Worm (Caenorhabditis elegans): Measurements from ENCODE around the gene nhr-272.

nhr-272 gene

DNA sequence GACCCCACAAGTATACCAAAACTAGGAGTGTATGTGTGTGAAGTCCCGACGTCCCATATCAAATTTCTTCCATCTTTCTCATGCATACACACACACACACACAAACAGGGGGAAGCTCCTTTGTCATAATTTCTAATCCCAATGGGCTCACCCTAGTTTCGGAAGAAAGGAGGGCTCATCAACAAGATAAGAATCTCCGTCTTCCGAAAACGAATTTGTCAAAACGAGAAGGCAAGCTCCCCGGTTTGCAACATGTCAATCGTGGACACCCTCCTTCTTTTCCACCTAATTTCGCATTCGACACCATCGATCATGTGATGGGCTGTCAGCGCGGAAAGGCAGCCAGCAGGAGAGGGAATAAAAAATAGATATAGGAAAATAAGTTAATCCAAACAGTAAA is 14.3 kb downstream of the nhr-272 start:
- peak; percentile 54 for TF ChIP-seq ceh-34 (tag; optimal IDR thresholded peaks at IDR 0.05)
- TF ChIP-seq F13H6.1 (tag; optimal IDR thresholded peaks at IDR 0.05): no peak
- TF ChIP-seq rnt-1 (tag; optimal IDR thresholded peaks at IDR 0.05): no peak
- TF ChIP-seq che-1 (tag; optimal IDR thresholded peaks at IDR 0.05): no peak
- TF ChIP-seq unc-42 (tag; optimal IDR thresholded peaks at IDR 0.05): no peak
- no peak for TF ChIP-seq ztf-16 (tag; optimal IDR thresholded peaks at IDR 0.05)
- TF ChIP-seq ceh-2 (tag; optimal IDR thresholded peaks at IDR 0.05): no peak
- TF ChIP-seq lin-11 (tag; optimal IDR thresholded peaks at IDR 0.05): no peak
- TF ChIP-seq npax-4 (tag; optimal IDR thresholded peaks at IDR 0.05): no peak
- peak; percentile 59 for TF ChIP-seq hlh-30 (tag; optimal IDR thresholded peaks at IDR 0.05; ENCODE audit: insufficient read depth)
- TF ChIP-seq nhr-11 (tag; optimal IDR thresholded peaks at IDR 0.05): no peak
- TF ChIP-seq ceh-48 (tag; optimal IDR thresholded peaks at IDR 0.05): no peak
- no peak for TF ChIP-seq sdc-2 (tag; optimal IDR thresholded peaks at IDR 0.05)
- TF ChIP-seq tbx-2 (tag; optimal IDR thresholded peaks at IDR 0.05): no peak
- no peak for TF ChIP-seq pha-2 (tag; optimal IDR thresholded peaks at IDR 0.05)
- peak; percentile 93 for TF ChIP-seq unc-55 (GFP tag; optimal IDR thresholded peaks at IDR 0.05)
- TF ChIP-seq unc-86 (tag; optimal IDR thresholded peaks at IDR 0.05): no peak
- no peak for TF ChIP-seq sox-2 (GFP tag; IDR thresholded peaks at IDR 0.05)
- no peak for TF ChIP-seq eyg-1 (tag; optimal IDR thresholded peaks at IDR 0.05)
- no peak for TF ChIP-seq ttx-3 (tag; optimal IDR thresholded peaks at IDR 0.05)
- TF ChIP-seq pha-4 (tag; optimal IDR thresholded peaks at IDR 0.05): no peak
- no peak for TF ChIP-seq tbx-7 (tag; optimal IDR thresholded peaks at IDR 0.05)
- TF ChIP-seq dve-1 (tag; optimal IDR thresholded peaks at IDR 0.05): no peak

- TF ChIP-seq unc-42 (tag; optimal IDR thresholded peaks at IDR 0.05) (peak; percentile 95), hlh-13 (GFP tag; optimal IDR thresholded peaks at IDR 0.05) (no peak), ceh-31 (tag; optimal IDR thresholded peaks at IDR 0.05) (peak; percentile 36)
Measured at ce11 chrX:12689869-12690268, 14.8 kb downstream of the nhr-272 start.

DNA sequence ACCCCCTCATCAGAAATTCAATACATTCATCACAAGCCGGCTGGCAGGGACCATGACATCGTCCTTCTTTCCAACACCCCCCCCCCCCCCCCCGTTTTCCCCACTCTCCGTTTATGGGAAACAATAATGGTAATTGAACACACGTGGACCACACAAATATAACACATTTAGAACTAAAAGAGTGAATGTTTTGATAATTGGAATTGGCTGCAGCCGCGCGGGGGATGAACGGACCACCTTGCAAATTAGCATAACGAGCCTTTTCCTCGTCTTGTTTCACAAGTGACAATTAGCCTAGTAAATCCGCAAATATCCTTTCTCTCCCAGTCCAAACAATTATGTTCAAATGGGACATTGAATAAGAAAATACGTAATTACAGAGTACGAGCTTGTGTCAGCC is 16.0 kb downstream of the nhr-272 start:
- TF ChIP-seq lim-6 (tag; optimal IDR thresholded peaks at IDR 0.05): no peak
- TF ChIP-seq unc-42 (tag; optimal IDR thresholded peaks at IDR 0.05): peak; percentile 72
- TF ChIP-seq eyg-1 (tag; optimal IDR thresholded peaks at IDR 0.05): no peak
- no peak for TF ChIP-seq K02D7.2 (tag; optimal IDR thresholded peaks at IDR 0.05)
- peak; percentile 46 for TF ChIP-seq ceh-19 (GFP tag; optimal IDR thresholded peaks at IDR 0.05)
- TF ChIP-seq sox-4 (tag; optimal IDR thresholded peaks at IDR 0.05): no peak
- TF ChIP-seq sdc-2 (tag; optimal IDR thresholded peaks at IDR 0.05): no peak
- TF ChIP-seq ets-4 (tag; optimal IDR thresholded peaks at IDR 0.05): no peak
- peak; percentile 57 for TF ChIP-seq sox-2 (GFP tag; IDR thresholded peaks at IDR 0.05)
- TF ChIP-seq nfya-1 (tag; optimal IDR thresholded peaks at IDR 0.05): peak; percentile 36
- peak; percentile 50 for TF ChIP-seq ceh-31 (tag; optimal IDR thresholded peaks at IDR 0.05)
- TF ChIP-seq npax-4 (tag; optimal IDR thresholded peaks at IDR 0.05): no peak
- peak; percentile 37 for TF ChIP-seq ttx-3 (tag; optimal IDR thresholded peaks at IDR 0.05)
- peak; percentile 23 for TF ChIP-seq ceh-48 (tag; optimal IDR thresholded peaks at IDR 0.05)

DNA sequence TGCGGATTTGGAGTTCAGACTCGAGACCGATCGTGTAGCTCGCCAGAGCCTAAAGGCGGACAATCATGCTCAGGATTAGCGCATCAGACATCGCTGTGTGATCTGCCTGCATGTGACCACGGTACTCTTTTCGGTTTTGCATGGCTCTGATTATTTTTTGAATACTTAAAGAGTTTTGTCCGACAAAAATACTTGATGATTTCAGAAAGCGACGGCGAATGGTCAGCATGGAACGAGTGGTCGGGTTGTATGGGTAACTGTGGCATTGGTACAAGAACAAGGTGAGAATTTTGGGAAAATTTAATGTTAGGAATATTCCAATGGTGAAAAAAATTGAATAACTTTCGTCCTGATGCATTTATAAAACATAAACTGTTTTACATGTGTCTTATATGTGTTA is 17.1 kb downstream of the nhr-272 start:
- TF ChIP-seq pqm-1 (tag; optimal IDR thresholded peaks at IDR 0.05): no peak

- TF ChIP-seq ets-4 (tag; optimal IDR thresholded peaks at IDR 0.05) (no peak), fkh-6 (tag; optimal IDR thresholded peaks at IDR 0.05) (no peak), nhr-232 (tag; optimal IDR thresholded peaks at IDR 0.05) (no peak), ref-2 (tag; optimal IDR thresholded peaks at IDR 0.05) (no peak), lin-11 (tag; optimal IDR thresholded peaks at IDR 0.05) (no peak), ttx-3 (tag; optimal IDR thresholded peaks at IDR 0.05) (no peak), tbx-7 (tag; optimal IDR thresholded peaks at IDR 0.05) (no peak), pros-1 (tag; optimal IDR thresholded peaks at IDR 0.05) (no peak), ceh-34 (tag; optimal IDR thresholded peaks at IDR 0.05) (no peak), nhr-11 (tag; optimal IDR thresholded peaks at IDR 0.05) (no peak), npax-4 (tag; optimal IDR thresholded peaks at IDR 0.05) (no peak), gmeb-2 (tag; optimal IDR thresholded peaks at IDR 0.05) (no peak)
Measured at ce11 chrX:12679603-12680002, 25.0 kb downstream of the nhr-272 start.

Measured in whole organism, late embryonic.